5 fruit fly cellular contexts compared by ENCODE assay signal in the genomic region with DNA sequence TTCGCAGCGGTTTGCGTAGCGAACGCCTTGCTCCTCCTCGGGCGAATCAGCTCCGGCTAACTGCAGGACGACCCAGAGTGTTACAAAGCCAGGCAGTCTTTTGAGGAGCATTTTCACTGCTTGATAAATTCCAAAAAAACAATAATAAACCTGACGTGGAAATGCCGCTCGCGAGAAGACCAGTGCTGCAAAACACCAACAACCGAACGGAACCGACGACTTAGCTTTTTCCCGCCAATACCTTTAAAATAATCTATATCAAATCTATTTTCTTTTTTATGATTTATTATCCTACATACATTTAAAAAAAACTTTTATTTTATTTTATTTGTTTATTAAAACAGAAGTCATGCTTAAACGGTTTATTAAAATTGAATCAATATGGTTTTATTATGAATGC.
TF ChIP-seq lines count a peak whose summit lies in the region.

A gene (minus strand): TSS at position 186 of the 400 bp plus-strand sequence.

- no peak for TF ChIP-seq CTCF in whole organism, embryonic (GFP tag; optimal IDR thresholded peaks at IDR 0.05; lab: Kevin White, UChicago)

TF ChIP-seq in whole organism, adult, 20 proteins besides CTCF, POLR2A, EP300 and RAD21:
- peak; percentile 51 for TF ChIP-seq Crg-1 (GFP tag; optimal IDR thresholded peaks at IDR 0.05; lab: Kevin White, UChicago)
- no peak for TF ChIP-seq ovo (GFP tag; optimal IDR thresholded peaks at IDR 0.05; lab: Kevin White, UChicago)
- no peak for TF ChIP-seq kay (GFP tag; lab: Kevin White, UChicago; ENCODE audit: borderline replicate concordance)
- TF ChIP-seq Hr96 (GFP tag; optimal IDR thresholded peaks at IDR 0.05; lab: Kevin White, UChicago): no peak
- TF ChIP-seq toe (GFP tag; optimal IDR thresholded peaks at IDR 0.05; lab: Kevin White, UChicago): no peak
- peak; percentile 9 for TF ChIP-seq CG11617 (GFP tag; optimal IDR thresholded peaks at IDR 0.05; lab: Kevin White, UChicago)
- TF ChIP-seq CG12768 (GFP tag; optimal IDR thresholded peaks at IDR 0.05; lab: Kevin White, UChicago): peak; percentile 3
- TF ChIP-seq CG5204 (GFP tag; optimal IDR thresholded peaks at IDR 0.05; lab: Kevin White, UChicago): no peak
- TF ChIP-seq bab1 (GFP tag; optimal IDR thresholded peaks at IDR 0.05; lab: Kevin White, UChicago): peak; percentile 15
- TF ChIP-seq CG7045 (GFP tag; optimal IDR thresholded peaks at IDR 0.05; lab: Kevin White, UChicago): no peak
- peak; percentile 22 for TF ChIP-seq tj (GFP tag; optimal IDR thresholded peaks at IDR 0.05; lab: Kevin White, UChicago)
- peak; percentile 17 for TF ChIP-seq pad (GFP tag; optimal IDR thresholded peaks at IDR 0.05; lab: Kevin White, UChicago)
- TF ChIP-seq CG7101 (tag; optimal IDR thresholded peaks at IDR 0.05; lab: Kevin White, UChicago): peak; percentile 52
- peak; percentile 13 for TF ChIP-seq CG33017 (tag; optimal IDR thresholded peaks at IDR 0.05; lab: Kevin White, UChicago)
- TF ChIP-seq Mnt (GFP tag; optimal IDR thresholded peaks at IDR 0.05; lab: Kevin White, UChicago): no peak
- TF ChIP-seq CG1620 (GFP tag; optimal IDR thresholded peaks at IDR 0.05; lab: Kevin White, UChicago): no peak
- TF ChIP-seq CG14711 (tag; optimal IDR thresholded peaks at IDR 0.05; lab: Kevin White, UChicago): no peak

TF ChIP-seq in whole organism, embryonic, 481 proteins besides CTCF, POLR2A, EP300 and RAD21 (continues in another document):
- TF ChIP-seq Doc3 (GFP tag; IDR thresholded peaks at IDR 0.05; lab: Robert Waterston, UW; ENCODE audit: partially characterized antibody) (no peak), phol (tag; optimal IDR thresholded peaks at IDR 0.05; lab: Kevin White, UChicago) (no peak), trem (tag; optimal IDR thresholded peaks at IDR 0.05; lab: Kevin White, UChicago) (no peak), Fer2 (tag; optimal IDR thresholded peaks at IDR 0.05; lab: Kevin White, UChicago) (no peak), E2f1 (GFP tag; IDR thresholded peaks at IDR 0.05; lab: Robert Waterston, UW) (no peak), Opbp (GFP tag; IDR thresholded peaks at IDR 0.05; lab: Robert Waterston, UW; ENCODE audit: partially characterized antibody) (no peak), Dbx (GFP tag; IDR thresholded peaks at IDR 0.05; lab: Robert Waterston, UW) (no peak), gem (tag; optimal IDR thresholded peaks at IDR 0.05; lab: Kevin White, UChicago) (no peak), CG1832 (GFP tag; optimal IDR thresholded peaks at IDR 0.05; lab: Kevin White, UChicago) (no peak), E2f2 (GFP tag; IDR thresholded peaks at IDR 0.05; lab: Robert Waterston, UW) (peak; percentile 32; the same call in 1 of the 2 replicates), CG31388 (GFP tag; optimal IDR thresholded peaks at IDR 0.05; lab: Kevin White, UChicago) (no peak), D19A (tag; optimal IDR thresholded peaks at IDR 0.05; lab: Kevin White, UChicago) (no peak), CG18476 (GFP tag; optimal IDR thresholded peaks at IDR 0.05; lab: Kevin White, UChicago) (no peak), PHDP (tag; optimal IDR thresholded peaks at IDR 0.05; lab: Kevin White, UChicago) (peak; percentile 5), zf30C (GFP tag; optimal IDR thresholded peaks at IDR 0.05; lab: Kevin White, UChicago) (no peak), CG12659 (GFP tag; optimal IDR thresholded peaks at IDR 0.05; lab: Kevin White, UChicago) (peak; percentile 17), lov (optimal IDR thresholded peaks at IDR 0.05; lab: Kevin White, UChicago) (no peak), lov (GFP tag; IDR thresholded peaks at IDR 0.05; lab: Robert Waterston, UW) (no peak)

TF ChIP-seq in whole organism, prepupa, 60 proteins besides CTCF, POLR2A, EP300 and RAD21:
- TF ChIP-seq CG6854 (GFP tag; optimal IDR thresholded peaks at IDR 0.05; lab: Kevin White, UChicago) (peak; percentile 19), esn (GFP tag; optimal IDR thresholded peaks at IDR 0.05; lab: Kevin White, UChicago) (peak; percentile 29), Met (GFP tag; optimal IDR thresholded peaks at IDR 0.05; lab: Kevin White, UChicago) (peak; percentile 6), Sox15 (GFP tag; optimal IDR thresholded peaks at IDR 0.05; lab: Kevin White, UChicago) (no peak), achi (GFP tag; optimal IDR thresholded peaks at IDR 0.05; lab: Kevin White, UChicago) (no peak), spab (GFP tag; optimal IDR thresholded peaks at IDR 0.05; lab: Kevin White, UChicago) (no peak), CG3919 (GFP tag; optimal IDR thresholded peaks at IDR 0.05; lab: Kevin White, UChicago) (no peak), CG8319 (GFP tag; optimal IDR thresholded peaks at IDR 0.05; lab: Kevin White, UChicago) (no peak), vri (GFP tag; optimal IDR thresholded peaks at IDR 0.05; lab: Kevin White, UChicago) (no peak), Eip78C (GFP tag; lab: Kevin White, UChicago) (peak; percentile 70)

TF ChIP-seq in whole organism, pupa, 21 proteins besides CTCF, POLR2A, EP300 and RAD21:
- TF ChIP-seq EcR (GFP tag; optimal IDR thresholded peaks at IDR 0.05; lab: Kevin White, UChicago): no peak
- TF ChIP-seq CG17806 (tag; optimal IDR thresholded peaks at IDR 0.05; lab: Kevin White, UChicago): no peak
- TF ChIP-seq Snoo (tag; optimal IDR thresholded peaks at IDR 0.05; lab: Kevin White, UChicago): no peak
- TF ChIP-seq D1 (tag; optimal IDR thresholded peaks at IDR 0.05; lab: Kevin White, UChicago): peak; percentile 6
- no peak for TF ChIP-seq CG14655 (GFP tag; optimal IDR thresholded peaks at IDR 0.05; lab: Kevin White, UChicago)
- TF ChIP-seq Pif1A (GFP tag; optimal IDR thresholded peaks at IDR 0.05; lab: Kevin White, UChicago): no peak
- TF ChIP-seq CG32121 (GFP tag; IDR thresholded peaks at IDR 0.05; lab: Robert Waterston, UW): no peak
- peak; percentile 1 for TF ChIP-seq Pif1B (GFP tag; optimal IDR thresholded peaks at IDR 0.05; lab: Kevin White, UChicago)
- no peak for TF ChIP-seq CG8301 (tag; optimal IDR thresholded peaks at IDR 0.05; lab: Kevin White, UChicago)
- no peak for TF ChIP-seq Ets98B (GFP tag; IDR thresholded peaks at IDR 0.05; lab: Robert Waterston, UW)
- no peak for TF ChIP-seq CG34367 (tag; optimal IDR thresholded peaks at IDR 0.05; lab: Kevin White, UChicago)
- TF ChIP-seq CG13204 (GFP tag; optimal IDR thresholded peaks at IDR 0.05; lab: Kevin White, UChicago): no peak
- no peak for TF ChIP-seq gl (tag; optimal IDR thresholded peaks at IDR 0.05; lab: Kevin White, UChicago)
- TF ChIP-seq CG8159 (tag; optimal IDR thresholded peaks at IDR 0.05; lab: Kevin White, UChicago): no peak
TF ChIP-seq in whole organism, pupa: peak in this region for 2.

TF ChIP-seq in whole organism, wandering third instar larva, 38 proteins besides CTCF, POLR2A, EP300 and RAD21:
- TF ChIP-seq Myc (optimal IDR thresholded peaks at IDR 0.05; lab: Kevin White, UChicago) (peak; percentile 72), dmrt93B (GFP tag; optimal IDR thresholded peaks at IDR 0.05; lab: Kevin White, UChicago) (no peak), N (GFP tag; optimal IDR thresholded peaks at IDR 0.05; lab: Kevin White, UChicago) (no peak), Hr78 (GFP tag; optimal IDR thresholded peaks at IDR 0.05; lab: Kevin White, UChicago) (no peak), Hnf4 (GFP tag; optimal IDR thresholded peaks at IDR 0.05; lab: Kevin White, UChicago) (no peak), dsf (GFP tag; optimal IDR thresholded peaks at IDR 0.05; lab: Kevin White, UChicago; ENCODE audit: borderline replicate concordance) (no peak), CrebA (GFP tag; optimal IDR thresholded peaks at IDR 0.05; lab: Kevin White, UChicago; ENCODE audit: borderline replicate concordance) (no peak), Sp1 (GFP tag; optimal IDR thresholded peaks at IDR 0.05; lab: Kevin White, UChicago) (peak; percentile 21), tai (GFP tag; optimal IDR thresholded peaks at IDR 0.05; lab: Kevin White, UChicago) (no peak), pan (optimal IDR thresholded peaks at IDR 0.05; lab: Kevin White, UChicago) (no peak), lola (GFP tag; optimal IDR thresholded peaks at IDR 0.05; lab: Kevin White, UChicago) (no peak), CG9705 (GFP tag; optimal IDR thresholded peaks at IDR 0.05; lab: Kevin White, UChicago) (peak; percentile 6), psq (GFP tag; optimal IDR thresholded peaks at IDR 0.05; lab: Kevin White, UChicago) (no peak), dl (GFP tag; optimal IDR thresholded peaks at IDR 0.05; lab: Kevin White, UChicago; ENCODE audit: insufficient read depth in 1 of 2, partially characterized antibody in 2 of 2) (no peak), Dif (GFP tag; optimal IDR thresholded peaks at IDR 0.05; lab: Kevin White, UChicago; ENCODE audit: partially characterized antibody) (no peak), woc (GFP tag; optimal IDR thresholded peaks at IDR 0.05; lab: Kevin White, UChicago) (peak; percentile 34), rgr (GFP tag; optimal IDR thresholded peaks at IDR 0.05; lab: Kevin White, UChicago) (no peak), OdsH (GFP tag; optimal IDR thresholded peaks at IDR 0.05; lab: Kevin White, UChicago) (no peak), Dfd (GFP tag; optimal IDR thresholded peaks at IDR 0.05; lab: Kevin White, UChicago) (no peak), GATAd (GFP tag; optimal IDR thresholded peaks at IDR 0.05; lab: Kevin White, UChicago) (no peak), fru (GFP tag; optimal IDR thresholded peaks at IDR 0.05; lab: Kevin White, UChicago) (no peak), jim (GFP tag; optimal IDR thresholded peaks at IDR 0.05; lab: Kevin White, UChicago) (no peak), Abd-B (GFP tag; optimal IDR thresholded peaks at IDR 0.05; lab: Kevin White, UChicago) (no peak), sage (GFP tag; optimal IDR thresholded peaks at IDR 0.05; lab: Kevin White, UChicago) (peak; percentile 47)
